Worm (Caenorhabditis elegans) whole organism, young adult: ENCODE results near the gene C25A8.5.

ENCODE experiments used
- B0019.2 ChIP-seq: fragments of 200-800 bp; sonication (Bioruptor generic); conservative IDR thresholded peaks from 2 replicates; pipeline ENCODE4 v1.3.6; 2022; ENCODE audit warnings: missing genetic modification reagents, missing genetic modification characterization, missing compliant biosample characterization
- C06A6.2 ChIP-seq: fragments of 200-800 bp; sonication (Bioruptor generic); conservative IDR thresholded peaks from 2 replicates; pipeline ENCODE4 v1.3.6; 2022; ENCODE audit warnings: missing genetic modification characterization, missing compliant biosample characterization
- F10E7.11 ChIP-seq: sonication (generic microtip); optimal IDR thresholded peaks from 2 replicates; lab custom pipeline; 2017; ENCODE audit warnings: mild to moderate bottlenecking, missing genetic modification characterization, moderate library complexity, missing compliant biosample characterization
- F23B12.7 ChIP-seq: sonication (generic microtip); optimal IDR thresholded peaks from 2 replicates; lab custom pipeline; 2017; ENCODE audit warnings: missing genetic modification characterization, mild to moderate bottlenecking, missing compliant biosample characterization, antibody characterized with exemption, moderate library complexity; ENCODE audit not compliant: insufficient read depth
- F33H1.4 ChIP-seq: fragments of 200-800 bp; sonication (Bioruptor generic); IDR thresholded peaks from 2 replicates; pipeline ENCODE4 v1.3.6; 2022; ENCODE audit warnings: missing genetic modification reagents, missing genetic modification characterization, missing compliant biosample characterization
- F37B4.10 ChIP-seq: fragments of 200-800 bp; sonication (Bioruptor generic); IDR thresholded peaks from 2 replicates; pipeline ENCODE4 v1.3.6; 2022; ENCODE audit warnings: missing genetic modification characterization, missing compliant biosample characterization
- F39B2.1 ChIP-seq: fragments of 200-800 bp; sonication (Bioruptor generic); IDR thresholded peaks from 2 replicates; pipeline ENCODE4 v1.3.6; 2022; ENCODE audit warnings: missing genetic modification reagents, missing genetic modification characterization, missing compliant biosample characterization
- F57C9.4 ChIP-seq: sonication (generic microtip); optimal IDR thresholded peaks from 2 replicates; lab custom pipeline; 2017; ENCODE audit warnings: mild to moderate bottlenecking, missing genetic modification characterization, missing compliant biosample characterization
- K11D2.4 ChIP-seq: fragments of 200-800 bp; sonication (Bioruptor generic); IDR thresholded peaks from 2 replicates; pipeline ENCODE4 v1.3.6; 2022; ENCODE audit warnings: missing genetic modification reagents, missing genetic modification characterization, missing compliant biosample characterization
- Y53G8AR.9 ChIP-seq: fragments of 200-800 bp; sonication (Bioruptor generic); conservative IDR thresholded peaks from 2 replicates; pipeline ENCODE4 v1.3.6; 2022; ENCODE audit warnings: missing genetic modification reagents, missing genetic modification characterization, missing compliant biosample characterization
- Y56A3A.18 ChIP-seq: fragments of 200-800 bp; sonication (Bioruptor generic); IDR thresholded peaks from 2 replicates; pipeline ENCODE4 v1.3.6; 2022; ENCODE audit warnings: missing genetic modification reagents, missing genetic modification characterization, missing compliant biosample characterization
- ZK185.1 ChIP-seq: sonication (generic microtip); optimal IDR thresholded peaks from 2 replicates; lab custom pipeline; 2016; ENCODE audit warnings: mild to moderate bottlenecking, missing genetic modification characterization, missing compliant biosample characterization; ENCODE audit not compliant: poor library complexity, severe bottlenecking
- akir-1 ChIP-seq: fragments of 200-800 bp; sonication (Bioruptor generic); optimal IDR thresholded peaks from 2 replicates; lab custom pipeline; 2018; ENCODE audit warnings: mild to moderate bottlenecking, missing genetic modification characterization, moderate library complexity, missing compliant biosample characterization
- aptf-3 ChIP-seq: fragments of 200-800 bp; sonication (Bioruptor generic); IDR thresholded peaks from 2 replicates; pipeline ENCODE4 v1.3.6; 2022; ENCODE audit warnings: missing genetic modification characterization, missing compliant biosample characterization
- atf-7 ChIP-seq: sonication (generic microtip); optimal IDR thresholded peaks from 2 replicates; lab custom pipeline; 2017; ENCODE audit warnings: mild to moderate bottlenecking, missing genetic modification characterization, missing compliant biosample characterization
- athp-1 ChIP-seq: sonication (generic microtip); optimal IDR thresholded peaks from 2 replicates; lab custom pipeline; 2017; ENCODE audit warnings: mild to moderate bottlenecking, missing genetic modification characterization, missing compliant biosample characterization
- attf-5 ChIP-seq: fragments of 200-800 bp; sonication (Bioruptor generic); optimal IDR thresholded peaks from 2 replicates; lab custom pipeline; 2018; ENCODE audit warnings: mild to moderate bottlenecking, missing genetic modification characterization, missing compliant biosample characterization
- cebp-2 ChIP-seq: fragments of 200-800 bp; sonication (Bioruptor generic); IDR thresholded peaks from 2 replicates; pipeline ENCODE4 v1.3.6; 2022; ENCODE audit warnings: missing genetic modification characterization, missing compliant biosample characterization
- ceh-40 ChIP-seq: fragments of 200-800 bp; sonication (Bioruptor generic); IDR thresholded peaks from 2 replicates; pipeline ENCODE4 v1.3.6; 2022; ENCODE audit warnings: missing genetic modification characterization, missing compliant biosample characterization
- die-1 ChIP-seq: sonication (generic microtip); optimal IDR thresholded peaks from 2 replicates; lab custom pipeline; 2016; ENCODE audit warnings: missing genotype, mild to moderate bottlenecking, missing genetic modification characterization, missing compliant biosample characterization
- dox-1 ChIP-seq: fragments of 200-800 bp; sonication (Bioruptor generic); IDR thresholded peaks from 2 replicates; pipeline ENCODE4 v1.3.6; 2022; ENCODE audit warnings: missing genetic modification reagents, missing genetic modification characterization, missing compliant biosample characterization
- dpff-1 ChIP-seq: sonication (generic microtip); optimal IDR thresholded peaks from 2 replicates; lab custom pipeline; 2017; ENCODE audit warnings: mild to moderate bottlenecking, missing genetic modification characterization, missing compliant biosample characterization
- efl-1 ChIP-seq: fragments of 150-350 bp; optimal IDR thresholded peaks from 2 replicates; lab custom pipeline; 2014; ENCODE audit warnings: missing biosample characterization, missing genetic modification reagents, missing genetic modification characterization
- egl-18 ChIP-seq: fragments of 200-800 bp; sonication (Bioruptor generic); IDR thresholded peaks from 2 replicates; pipeline ENCODE4 v1.3.6; 2022; ENCODE audit warnings: missing genetic modification reagents, missing genetic modification characterization, missing compliant biosample characterization
- egl-44 ChIP-seq: fragments of 200-800 bp; sonication (Bioruptor generic); IDR thresholded peaks from 2 replicates; pipeline ENCODE4 v1.3.6; 2022; ENCODE audit warnings: missing genetic modification reagents, missing genetic modification characterization, missing compliant biosample characterization
- hlh-12 ChIP-seq: sonication (generic microtip); optimal IDR thresholded peaks from 2 replicates; lab custom pipeline; 2016; ENCODE audit warnings: missing genetic modification characterization, missing compliant biosample characterization
- hmg-20 ChIP-seq: fragments of 200-800 bp; sonication (Bioruptor generic); IDR thresholded peaks from 2 replicates; pipeline ENCODE4 v1.3.6; 2022; ENCODE audit warnings: missing genetic modification reagents, missing genetic modification characterization, missing compliant biosample characterization
- let-526 ChIP-seq: fragments of 200-800 bp; sonication (Bioruptor generic); IDR thresholded peaks from 2 replicates; pipeline ENCODE4 v1.3.6; 2022; ENCODE audit warnings: missing genetic modification reagents, missing genetic modification characterization, missing compliant biosample characterization
- let-607 ChIP-seq, 2 experiments: fragments of 200-800 bp in 1 of 2; sonication (Bioruptor generic) in 1 of 2; sonication (generic microtip) in 1 of 2; optimal IDR thresholded peaks; 2 replicates each; lab custom pipeline; 2016 to 2018; ENCODE audit warnings: mild to moderate bottlenecking in 2 of 2, missing compliant biosample characterization in 2 of 2, missing genetic modification characterization in 2 of 2, moderate library complexity in 2 of 2, missing genotype in 1 of 2
- lin-40 ChIP-seq: sonication (generic microtip); optimal IDR thresholded peaks from 2 replicates; lab custom pipeline; 2016; ENCODE audit warnings: missing genetic modification characterization, mild to moderate bottlenecking, missing compliant biosample characterization, missing genotype, missing genetic modification reagents
- lir-1 ChIP-seq: fragments of 200-800 bp; sonication (Bioruptor generic); conservative IDR thresholded peaks from 2 replicates; pipeline ENCODE4 v1.3.6; 2022; ENCODE audit warnings: missing genetic modification reagents, missing genetic modification characterization, missing compliant biosample characterization
- lsl-1 ChIP-seq: fragments of 200-800 bp; sonication (Bioruptor generic); optimal IDR thresholded peaks from 2 replicates; lab custom pipeline; 2018; ENCODE audit warnings: mild to moderate bottlenecking, missing genetic modification characterization, moderate library complexity, missing compliant biosample characterization
- lsy-27 ChIP-seq: sonication (generic microtip); optimal IDR thresholded peaks from 2 replicates; lab custom pipeline; 2017; ENCODE audit warnings: missing genetic modification characterization, mild to moderate bottlenecking, missing compliant biosample characterization, antibody characterized with exemption, missing genotype, borderline replicate concordance; ENCODE audit not compliant: insufficient read depth
- nfya-1 ChIP-seq: sonication (generic microtip); optimal IDR thresholded peaks from 2 replicates; lab custom pipeline; 2017; ENCODE audit warnings: antibody characterized with exemption, missing compliant biosample characterization, missing genetic modification characterization, borderline replicate concordance; ENCODE audit not compliant: insufficient read depth
- nfyb-1 ChIP-seq: fragments of 200-800 bp; sonication (Bioruptor generic); IDR thresholded peaks from 2 replicates; pipeline ENCODE4 v1.3.6; 2022; ENCODE audit warnings: missing genetic modification reagents, missing genetic modification characterization, missing compliant biosample characterization
- nhr-179 ChIP-seq: sonication (generic microtip); optimal IDR thresholded peaks from 2 replicates; lab custom pipeline; 2016; ENCODE audit warnings: mild to moderate bottlenecking, missing genetic modification characterization, missing compliant biosample characterization
- nhr-27 ChIP-seq: fragments of 200-800 bp; sonication (Bioruptor generic); optimal IDR thresholded peaks from 2 replicates; lab custom pipeline; 2018; ENCODE audit warnings: mild to moderate bottlenecking, missing genetic modification characterization, moderate library complexity, missing compliant biosample characterization
- nhr-90 ChIP-seq: sonication (generic microtip); optimal IDR thresholded peaks from 2 replicates; lab custom pipeline; 2016; ENCODE audit warnings: missing genotype, mild to moderate bottlenecking, missing genetic modification characterization, missing compliant biosample characterization
- pbrm-1 ChIP-seq: fragments of 200-800 bp; sonication (Bioruptor generic); IDR thresholded peaks from 2 replicates; pipeline ENCODE4 v1.3.6; 2022; ENCODE audit warnings: missing genetic modification reagents, missing genetic modification characterization, missing compliant biosample characterization
- rec-8 ChIP-seq, 2 experiments: sonication (generic microtip); optimal IDR thresholded peaks; 2 replicates each; lab custom pipeline; 2016; ENCODE audit warnings: mild to moderate bottlenecking in 2 of 2, missing genetic modification characterization in 2 of 2, missing genetic modification reagents in 2 of 2, missing genotype in 2 of 2, missing biosample characterization in 1 of 2, missing compliant biosample characterization in 1 of 2, moderate library complexity in 1 of 2
- snpc-4 ChIP-seq, 5 experiments: fragments of 150-350 bp in 1 of 5; sonication (generic microtip) in 4 of 5; optimal IDR thresholded peaks; 2 replicates each; lab custom pipeline; 2014 to 2018; ENCODE audit warnings: missing genetic modification characterization in 5 of 5, missing biosample characterization in 3 of 5, antibody characterized with exemption in 2 of 5, mild to moderate bottlenecking in 2 of 5, missing compliant biosample characterization in 2 of 5, missing genotype in 2 of 5, moderate library complexity in 2 of 5, missing genetic modification reagents in 1 of 5
- tbx-9 ChIP-seq: sonication (generic microtip); optimal IDR thresholded peaks from 2 replicates; lab custom pipeline; 2016; ENCODE audit warnings: borderline replicate concordance, missing genetic modification characterization, inconsistent platforms, missing compliant biosample characterization
- unc-62 ChIP-seq: fragments of 150-350 bp; optimal IDR thresholded peaks from 2 replicates; lab custom pipeline; 2014; ENCODE audit warnings: missing biosample characterization, missing genetic modification reagents, missing genetic modification characterization
- zfh-2 ChIP-seq: fragments of 200-800 bp; sonication (Bioruptor generic); conservative IDR thresholded peaks from 2 replicates; pipeline ENCODE4 v1.3.6; 2022; ENCODE audit warnings: missing genetic modification reagents, missing genetic modification characterization, missing compliant biosample characterization
- ztf-25 ChIP-seq: fragments of 200-800 bp; sonication (Bioruptor generic); IDR thresholded peaks from 2 replicates; pipeline ENCODE4 v1.3.6; 2022; ENCODE audit warnings: missing genetic modification reagents, missing genetic modification characterization, missing compliant biosample characterization

Gene C25A8.5

ce11 chrIV:7039476-7040261, 40.4 kb downstream of the C25A8.5 start, which contains the start of the genes cogc-2 and klp-18 (continued):
- TF ChIP-seq C06A6.2 (GFP tag; lab: Robert Waterston, UW) (0 out of 2 replicates have a peak, but pooled peaks have one; percentile 47), F39B2.1 (GFP tag; lab: Robert Waterston, UW) (no peak), snpc-4 (GFP tag; optimal IDR thresholded peaks at IDR 0.05; lab: Kevin White, UChicago) (peak; percentile 57), snpc-4 (tag; optimal IDR thresholded peaks at IDR 0.05; lab: Kevin White, UChicago) (peak; percentile 2 to 89 (median 82)), nhr-90 (tag; lab: Kevin White, UChicago) (no peak), nhr-179 (tag; lab: Kevin White, UChicago) (no peak), nfya-1 (no peak), egl-44 (GFP tag; lab: Robert Waterston, UW) (no peak), tbx-9 (no peak), F23B12.7 (tag; lab: Kevin White, UChicago) (peak; percentile 72), cebp-2 (GFP tag; lab: Robert Waterston, UW) (no peak), Y53G8AR.9 (peak; percentile 47; the same call in 1 of the 2 replicates), efl-1 (GFP tag; lab: Kevin White, UChicago) (peak; percentile 99), dox-1 (GFP tag; lab: Robert Waterston, UW) (peak; percentile 90), F10E7.11 (tag; lab: Kevin White, UChicago) (no peak), F33H1.4 (GFP tag; lab: Robert Waterston, UW) (peak; percentile 99), lsl-1 (GFP tag; lab: Kevin White, UChicago) (peak; percentile 99), attf-5 (GFP tag; lab: Kevin White, UChicago) (peak; percentile 84), F37B4.10 (GFP tag; lab: Robert Waterston, UW) (no peak), K11D2.4 (peak; percentile 49; the same call in 1 of the 2 replicates), akir-1 (GFP tag; lab: Kevin White, UChicago) (no peak), dpff-1 (tag; lab: Kevin White, UChicago) (no peak), lsy-27 (tag; lab: Kevin White, UChicago) (no peak), atf-7 (no peak), lin-40 (tag; lab: Kevin White, UChicago) (peak; percentile 62), let-607 (tag; optimal IDR thresholded peaks at IDR 0.05; lab: Kevin White, UChicago) (peak; percentile 69 to 79), nfyb-1 (GFP tag; lab: Robert Waterston, UW) (peak; percentile 57; the same call in 1 of the 2 replicates), nhr-27 (tag; lab: Kevin White, UChicago) (no peak), B0019.2 (GFP tag; lab: Robert Waterston, UW) (peak; percentile 86), ceh-40 (no peak), rec-8 (tag; optimal IDR thresholded peaks at IDR 0.05; lab: Kevin White, UChicago) (no peak), zfh-2 (GFP tag; lab: Robert Waterston, UW) (no peak), pbrm-1 (GFP tag; lab: Robert Waterston, UW) (peak; percentile 58; the same call in 1 of the 2 replicates), Y56A3A.18 (no peak), let-526 (GFP tag; lab: Robert Waterston, UW) (no peak), unc-62 (GFP tag; lab: Kevin White, UChicago) (no peak), ztf-25 (GFP tag; lab: Robert Waterston, UW) (0 out of 2 replicates have a peak, but pooled peaks have one; percentile 23), athp-1 (tag; lab: Kevin White, UChicago) (peak; percentile 78), ZK185.1 (tag; lab: Kevin White, UChicago) (peak; percentile 72), hmg-20 (GFP tag; lab: Robert Waterston, UW) (peak; percentile 26; the same call in 1 of the 2 replicates), hlh-12 (no peak), egl-18 (GFP tag; lab: Robert Waterston, UW) (no peak), F57C9.4 (tag; lab: Kevin White, UChicago) (no peak), lir-1 (GFP tag; lab: Robert Waterston, UW) (peak; percentile 75), aptf-3 (GFP tag; lab: Robert Waterston, UW) (no peak), die-1 (tag; lab: Kevin White, UChicago) (no peak)
